Fruit fly (Drosophila melanogaster): ENCODE data around the gene Cyp4ac3.

dm6 chr2L:5306373-5306997, 38.2 kb downstream of the Cyp4ac3 start:
- no peak for TF ChIP-seq br (GFP tag; optimal IDR thresholded peaks at IDR 0.05)
- TF ChIP-seq pan (optimal IDR thresholded peaks at IDR 0.05) = no peak
- no peak for TF ChIP-seq dmrt93B (GFP tag; optimal IDR thresholded peaks at IDR 0.05)
- peak; percentile 22 for TF ChIP-seq Vsx2 (GFP tag; optimal IDR thresholded peaks at IDR 0.05; ENCODE audit: partially characterized antibody)
- TF ChIP-seq woc (GFP tag; optimal IDR thresholded peaks at IDR 0.05) = peak; percentile 21
- TF ChIP-seq rgr (GFP tag; optimal IDR thresholded peaks at IDR 0.05) = peak; percentile 61
- no peak for TF ChIP-seq sage (GFP tag; optimal IDR thresholded peaks at IDR 0.05)
- TF ChIP-seq CG32264 (GFP tag; optimal IDR thresholded peaks at IDR 0.05) = no peak

All from whole organism, wandering third instar larva.